Worm (Caenorhabditis elegans): ENCODE data around the gene ZK185.5.
A peak's percentile ranks its signal among the peaks of the same experiment; 100 is the strongest.

The ZK185.5 gene

ce11 chrIV:4551562-4551961, 5.8 kb upstream of the ZK185.5 start:
- no peak for TF ChIP-seq ztf-11 (tag; optimal IDR thresholded peaks at IDR 0.05)
- no peak for TF ChIP-seq fkh-8 (tag; optimal IDR thresholded peaks at IDR 0.05)
- no peak for TF ChIP-seq efl-3 (GFP tag; optimal IDR thresholded peaks at IDR 0.05)
- no peak for TF ChIP-seq nhr-77 (tag; optimal IDR thresholded peaks at IDR 0.05)

DNA sequence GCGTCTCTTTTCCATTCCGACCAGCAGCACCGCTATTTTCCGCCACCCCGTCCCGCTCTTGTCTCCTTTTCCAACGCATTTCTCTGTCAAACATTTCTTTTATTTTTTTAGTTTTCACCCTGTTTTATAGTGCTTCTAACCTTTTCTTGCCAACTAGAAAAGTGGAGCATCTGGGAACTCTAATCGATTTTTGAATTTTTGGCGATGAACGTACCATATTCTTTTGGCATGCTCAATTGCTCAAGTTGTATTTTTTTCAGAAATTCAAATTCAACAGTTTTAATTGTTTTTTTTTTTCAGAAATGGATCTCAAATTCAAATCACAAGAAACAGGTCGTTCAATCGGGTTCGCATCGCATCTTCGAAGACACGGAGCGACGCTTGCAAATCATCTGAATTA, 2.5 kb upstream of the ZK185.5 start, which contains the start of gene ZK185.1:
ZK185.1 (plus strand) TSS at position 301 of the 400 bp plus-strand sequence.
- TF ChIP-seq efl-1 (optimal IDR thresholded peaks at IDR 0.05) (no peak), efl-1 (GFP tag; optimal IDR thresholded peaks at IDR 0.05 in 1 of 2) (peak in 1 of 2 experiments; percentile 58), lin-14 (GFP tag; optimal IDR thresholded peaks at IDR 0.05) (no peak), zag-1 (tag; optimal IDR thresholded peaks at IDR 0.05) (no peak), ceh-8 (GFP tag; optimal IDR thresholded peaks at IDR 0.05) (no peak), snu-23 (GFP tag; optimal IDR thresholded peaks at IDR 0.05) (no peak), mab-9 (GFP tag; IDR thresholded peaks at IDR 0.05) (no peak), C16A3.4 (tag; optimal IDR thresholded peaks at IDR 0.05) (no peak), lin-35 (GFP tag; optimal IDR thresholded peaks at IDR 0.05) (no peak)

DNA sequence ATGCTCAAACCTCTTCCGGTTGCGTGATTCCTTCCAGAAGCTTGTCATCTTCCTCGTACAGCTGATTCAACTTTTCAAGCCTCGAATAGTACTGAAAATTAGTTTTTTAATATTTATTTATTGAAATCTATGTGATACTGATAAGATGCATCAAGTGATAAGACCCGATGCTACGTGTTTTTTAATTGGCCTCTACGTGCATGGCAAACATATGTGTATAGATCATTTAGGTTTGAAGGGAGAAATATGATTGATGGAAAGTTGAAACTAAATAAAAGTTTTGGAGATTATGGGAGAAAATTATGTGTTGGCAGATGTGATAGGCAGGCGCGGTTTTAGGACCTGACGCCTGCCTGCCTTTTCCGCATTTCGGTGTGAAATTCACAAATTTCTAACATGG, 1.5 kb downstream of the ZK185.5 start:
- no peak for TF ChIP-seq unc-130 (tag; optimal IDR thresholded peaks at IDR 0.05)
- TF ChIP-seq unc-98 (GFP tag; IDR thresholded peaks at IDR 0.05) = no peak
- TF ChIP-seq nhr-12 (tag; optimal IDR thresholded peaks at IDR 0.05) = no peak
- no peak for TF ChIP-seq swsn-7 (tag; optimal IDR thresholded peaks at IDR 0.05)
- TF ChIP-seq efl-3 (GFP tag; optimal IDR thresholded peaks at IDR 0.05) = no peak
- TF ChIP-seq nhr-77 (tag; optimal IDR thresholded peaks at IDR 0.05) = no peak
- peak in 1 of 2 experiments; percentile 22 for TF ChIP-seq lin-35 (GFP tag; optimal IDR thresholded peaks at IDR 0.05)
- no peak for TF ChIP-seq nhr-20 (tag; optimal IDR thresholded peaks at IDR 0.05)
- no peak for TF ChIP-seq sptf-1 (tag; optimal IDR thresholded peaks at IDR 0.05)
- no peak for TF ChIP-seq C04F5.9 (tag; optimal IDR thresholded peaks at IDR 0.05)
- no peak for TF ChIP-seq egl-13 (tag; optimal IDR thresholded peaks at IDR 0.05)
- TF ChIP-seq isw-1 (GFP tag; IDR thresholded peaks at IDR 0.05) = no peak
- TF ChIP-seq pax-3 (tag; optimal IDR thresholded peaks at IDR 0.05) = no peak
- peak; percentile 51 for TF ChIP-seq elt-2 (tag; optimal IDR thresholded peaks at IDR 0.05)
- no peak for TF ChIP-seq ztf-11 (tag; optimal IDR thresholded peaks at IDR 0.05)
- TF ChIP-seq mef-2 (tag; optimal IDR thresholded peaks at IDR 0.05) = no peak
- TF ChIP-seq pqm-1 (tag; optimal IDR thresholded peaks at IDR 0.05) = no peak
- no peak for TF ChIP-seq lin-13 (GFP tag; optimal IDR thresholded peaks at IDR 0.05)
- no peak for TF ChIP-seq lir-3 (tag; optimal IDR thresholded peaks at IDR 0.05; ENCODE audit: poor library complexity)
- TF ChIP-seq efl-1 (optimal IDR thresholded peaks at IDR 0.05) = no peak
- TF ChIP-seq efl-1 (GFP tag; optimal IDR thresholded peaks at IDR 0.05 in 1 of 2) = peak in 1 of 2 experiments; percentile 6
- TF ChIP-seq ztf-4 (tag; optimal IDR thresholded peaks at IDR 0.05) = no peak
- no peak for TF ChIP-seq nhr-237 (tag; optimal IDR thresholded peaks at IDR 0.05)
- no peak for TF ChIP-seq nhr-28 (tag; optimal IDR thresholded peaks at IDR 0.05)
- TF ChIP-seq xbp-1 (tag; optimal IDR thresholded peaks at IDR 0.05) = no peak
- no peak for TF ChIP-seq sup-37 (GFP tag; optimal IDR thresholded peaks at IDR 0.05)

ce11 chrIV:4542972-4543371, 2.7 kb downstream of the ZK185.5 start:
- TF ChIP-seq elt-3 (tag; optimal IDR thresholded peaks at IDR 0.05) (no peak), lir-3 (tag; optimal IDR thresholded peaks at IDR 0.05; ENCODE audit: poor library complexity) (no peak), nhr-85 (tag) (no peak), nhr-19 (GFP tag; conservative IDR thresholded peaks at IDR 0.05) (no peak), ets-5 (GFP tag; IDR thresholded peaks at IDR 0.05) (no peak), nhr-90 (tag; optimal IDR thresholded peaks at IDR 0.05; ENCODE audit: poor library complexity) (no peak), C16A3.4 (tag; optimal IDR thresholded peaks at IDR 0.05) (no peak), nhr-84 (tag; optimal IDR thresholded peaks at IDR 0.05) (no peak)
